Worm (Caenorhabditis elegans) whole organism, L1 larva: Measurements from ENCODE around the gene nhr-80.
A peak's percentile ranks its signal among the peaks of the same experiment; 100 is the strongest.

ENCODE experiments used
- C16A3.4 ChIP-seq: fragments of 150-350 bp; optimal IDR thresholded peaks from 2 replicates; lab custom pipeline; 2014; ENCODE audit warnings: missing biosample characterization, missing genetic modification characterization
- C34B4.2 ChIP-seq: sonication (generic microtip); optimal IDR thresholded peaks from 2 replicates; lab custom pipeline; 2017; ENCODE audit warnings: mild to moderate bottlenecking, missing genetic modification characterization, missing compliant biosample characterization
- Y116A8C.19 ChIP-seq: sonication (generic microtip); optimal IDR thresholded peaks from 2 replicates; lab custom pipeline; 2016; ENCODE audit warnings: missing compliant biosample characterization, missing genetic modification characterization, borderline replicate concordance
- ama-1 ChIP-seq: fragments of 150-350 bp; optimal IDR thresholded peaks from 2 replicates; lab custom pipeline; 2014
- blmp-1 ChIP-seq: fragments of 150-350 bp; optimal IDR thresholded peaks from 2 replicates; lab custom pipeline; 2014; ENCODE audit warnings: missing biosample characterization, missing genetic modification characterization
- ceh-63 ChIP-seq: fragments of 200-800 bp; sonication (Bioruptor generic); optimal IDR thresholded peaks from 2 replicates; lab custom pipeline; 2018; ENCODE audit warnings: mild to moderate bottlenecking, missing genetic modification characterization, missing compliant biosample characterization
- ceh-8 ChIP-seq: fragments of 200-800 bp; sonication (Bioruptor generic); optimal IDR thresholded peaks from 2 replicates; lab custom pipeline; 2018; ENCODE audit warnings: mild to moderate bottlenecking, missing genetic modification characterization, moderate library complexity, missing compliant biosample characterization
- ceh-90 ChIP-seq: sonication (generic microtip); optimal IDR thresholded peaks from 2 replicates; lab custom pipeline; 2016; ENCODE audit warnings: missing genetic modification characterization, missing compliant biosample characterization
- ces-1 ChIP-seq: fragments of 150-350 bp; optimal IDR thresholded peaks from 2 replicates; lab custom pipeline; 2014; ENCODE audit warnings: missing biosample characterization, missing genetic modification reagents, missing genetic modification characterization
- dsc-1 ChIP-seq: sonication (generic microtip); optimal IDR thresholded peaks from 2 replicates; lab custom pipeline; 2016; ENCODE audit warnings: mild to moderate bottlenecking, missing genetic modification characterization, missing compliant biosample characterization
- efl-1 ChIP-seq, 4 experiments: fragments of 150-350 bp; optimal IDR thresholded peaks in 3 of 4; peaks in 1 of 4; 1 replicate in 1 of 4; 2 replicates in 3 of 4; lab custom pipeline; 2014; ENCODE audit warnings: missing biosample characterization in 2 of 4, missing genetic modification characterization in 2 of 4, missing genetic modification reagents in 2 of 4
- egl-27 ChIP-seq, 2 experiments: fragments of 150-350 bp in 1 of 2; sonication (generic microtip); optimal IDR thresholded peaks; 3 replicates each; lab custom pipeline; 2017 to 2018; ENCODE audit warnings: missing biosample characterization in 2 of 2, missing genetic modification characterization in 2 of 2, missing genetic modification reagents in 2 of 2
- elt-2 ChIP-seq: sonication (generic microtip); optimal IDR thresholded peaks from 2 replicates; lab custom pipeline; 2016; ENCODE audit warnings: missing genetic modification characterization, mild to moderate bottlenecking, inconsistent platforms, missing compliant biosample characterization, missing genetic modification reagents
- fkh-10 ChIP-seq: sonication (generic microtip); optimal IDR thresholded peaks from 2 replicates; lab custom pipeline; 2017; ENCODE audit warnings: missing biosample characterization, missing genetic modification reagents, missing genetic modification characterization
- fkh-4 ChIP-seq: sonication (generic microtip); optimal IDR thresholded peaks from 2 replicates; lab custom pipeline; 2016; ENCODE audit warnings: missing compliant biosample characterization, missing genetic modification characterization, borderline replicate concordance
- fkh-8 ChIP-seq: sonication (generic microtip); optimal IDR thresholded peaks from 2 replicates; lab custom pipeline; 2016; ENCODE audit warnings: mild to moderate bottlenecking, missing genetic modification characterization, missing compliant biosample characterization
- hlh-17 ChIP-seq: fragments of 200-800 bp; sonication (Bioruptor generic); optimal IDR thresholded peaks from 2 replicates; lab custom pipeline; 2018; ENCODE audit warnings: missing genetic modification characterization, mild to moderate bottlenecking, missing compliant biosample characterization, moderate library complexity, borderline replicate concordance
- irx-1 ChIP-seq: sonication (generic microtip); optimal IDR thresholded peaks from 2 replicates; lab custom pipeline; 2016; ENCODE audit warnings: missing genetic modification characterization, missing compliant biosample characterization
- isw-1 ChIP-seq: fragments of 200-800 bp; sonication (Bioruptor generic); IDR thresholded peaks from 2 replicates; pipeline ENCODE4 v1.3.6; 2022; ENCODE audit warnings: missing genetic modification characterization, missing compliant biosample characterization
- jun-1 ChIP-seq: fragments of 150-350 bp; optimal IDR thresholded peaks from 2 replicates; lab custom pipeline; 2014; ENCODE audit warnings: missing biosample characterization, missing genetic modification reagents, missing genetic modification characterization
- lin-13 ChIP-seq: fragments of 150-350 bp; optimal IDR thresholded peaks from 2 replicates; lab custom pipeline; 2014; ENCODE audit warnings: missing biosample characterization, missing genetic modification reagents, missing genetic modification characterization
- lin-15B ChIP-seq: fragments of 150-350 bp; sonication (generic microtip); optimal IDR thresholded peaks from 3 replicates; lab custom pipeline; 2014; ENCODE audit warnings: missing biosample characterization, missing genetic modification characterization
- lin-35 ChIP-seq, 2 experiments: fragments of 150-350 bp; optimal IDR thresholded peaks; 2 replicates each; lab custom pipeline; 2014; ENCODE audit warnings: missing biosample characterization in 2 of 2, missing genetic modification characterization in 2 of 2, missing genetic modification reagents in 2 of 2
- lin-39 ChIP-seq: fragments of 150-350 bp; optimal IDR thresholded peaks from 2 replicates; lab custom pipeline; 2014; ENCODE audit warnings: missing biosample characterization, missing genetic modification reagents, missing genetic modification characterization
- mef-2 ChIP-seq: fragments of 150-350 bp; optimal IDR thresholded peaks from 2 replicates; lab custom pipeline; 2014; ENCODE audit warnings: missing biosample characterization, missing genetic modification characterization
- mep-1 ChIP-seq: fragments of 150-350 bp; optimal IDR thresholded peaks from 2 replicates; lab custom pipeline; 2014; ENCODE audit warnings: missing biosample characterization, missing genetic modification characterization
- nhr-11 ChIP-seq: fragments of 150-350 bp; optimal IDR thresholded peaks from 2 replicates; lab custom pipeline; 2014; ENCODE audit warnings: missing biosample characterization, missing genetic modification characterization
- nhr-19 ChIP-seq: fragments of 200-800 bp; sonication (Bioruptor generic); conservative IDR thresholded peaks from 2 replicates; pipeline ENCODE4 v1.3.6; 2022; ENCODE audit warnings: missing genetic modification characterization, missing compliant biosample characterization
- nhr-20 ChIP-seq: sonication (generic microtip); optimal IDR thresholded peaks from 2 replicates; lab custom pipeline; 2016; ENCODE audit warnings: mild to moderate bottlenecking, missing genetic modification characterization, missing compliant biosample characterization
- nhr-237 ChIP-seq: fragments of 150-350 bp; optimal IDR thresholded peaks from 2 replicates; lab custom pipeline; 2014; ENCODE audit warnings: missing biosample characterization, missing genetic modification characterization
- nhr-47 ChIP-seq: sonication (generic microtip); optimal IDR thresholded peaks from 2 replicates; lab custom pipeline; 2016; ENCODE audit warnings: mild to moderate bottlenecking, missing genetic modification characterization, moderate library complexity, missing compliant biosample characterization
- nhr-71 ChIP-seq: sonication (generic microtip); optimal IDR thresholded peaks from 2 replicates; lab custom pipeline; 2016; ENCODE audit warnings: mild to moderate bottlenecking, missing genetic modification characterization, moderate library complexity, missing compliant biosample characterization
- pag-3 ChIP-seq: sonication (generic microtip); optimal IDR thresholded peaks from 2 replicates; lab custom pipeline; 2017; ENCODE audit warnings: missing genetic modification characterization, mild to moderate bottlenecking, missing compliant biosample characterization, antibody characterized with exemption, borderline replicate concordance; ENCODE audit not compliant: insufficient read depth
- pax-3 ChIP-seq: fragments of 200-800 bp; sonication (Bioruptor generic); optimal IDR thresholded peaks from 2 replicates; lab custom pipeline; 2018; ENCODE audit warnings: mild to moderate bottlenecking, missing genetic modification characterization, moderate library complexity, missing compliant biosample characterization
- pqm-1 ChIP-seq: sonication (generic microtip); optimal IDR thresholded peaks from 3 replicates; lab custom pipeline; 2017; ENCODE audit warnings: missing biosample characterization, missing genetic modification characterization
- rnt-1 ChIP-seq: sonication (generic microtip); optimal IDR thresholded peaks from 2 replicates; lab custom pipeline; 2016; ENCODE audit warnings: mild to moderate bottlenecking, missing genetic modification characterization, moderate library complexity, missing compliant biosample characterization
- skn-1 ChIP-seq: fragments of 150-350 bp; optimal IDR thresholded peaks from 2 replicates; lab custom pipeline; 2014; ENCODE audit warnings: missing biosample characterization, missing genetic modification characterization
- snpc-4 ChIP-seq: fragments of 150-350 bp; optimal IDR thresholded peaks from 2 replicates; lab custom pipeline; 2014; ENCODE audit warnings: missing biosample characterization, missing genetic modification characterization
- sox-4 ChIP-seq: sonication (generic microtip); optimal IDR thresholded peaks from 2 replicates; lab custom pipeline; 2016; ENCODE audit warnings: missing genetic modification characterization, missing compliant biosample characterization
- sptf-1 ChIP-seq: fragments of 150-350 bp; optimal IDR thresholded peaks from 2 replicates; lab custom pipeline; 2014; ENCODE audit warnings: missing biosample characterization, missing genetic modification characterization
- sup-37 ChIP-seq: fragments of 200-800 bp; sonication (Bioruptor generic); optimal IDR thresholded peaks from 2 replicates; lab custom pipeline; 2018; ENCODE audit warnings: mild to moderate bottlenecking, missing genetic modification characterization, missing compliant biosample characterization
- tbx-2 ChIP-seq: sonication (generic microtip); optimal IDR thresholded peaks from 2 replicates; lab custom pipeline; 2016; ENCODE audit warnings: missing genetic modification characterization, missing compliant biosample characterization
- unc-130 ChIP-seq: fragments of 150-350 bp; optimal IDR thresholded peaks from 2 replicates; lab custom pipeline; 2017; ENCODE audit warnings: missing biosample characterization, missing genetic modification characterization, inconsistent platforms
- unc-30 ChIP-seq: sonication (generic microtip); optimal IDR thresholded peaks from 2 replicates; lab custom pipeline; 2017; ENCODE audit warnings: missing biosample characterization, missing genetic modification characterization
- unc-62 ChIP-seq: fragments of 150-350 bp; optimal IDR thresholded peaks from 2 replicates; lab custom pipeline; 2014; ENCODE audit warnings: missing biosample characterization, missing genetic modification reagents, missing genetic modification characterization
- vab-15 ChIP-seq: sonication (generic microtip); optimal IDR thresholded peaks from 2 replicates; lab custom pipeline; 2017; ENCODE audit warnings: missing genotype, mild to moderate bottlenecking, missing genetic modification characterization, missing compliant biosample characterization
- xbp-1 ChIP-seq: sonication (generic microtip); optimal IDR thresholded peaks from 2 replicates; lab custom pipeline; 2016; ENCODE audit warnings: missing genetic modification characterization, missing compliant biosample characterization
- zag-1 ChIP-seq: fragments of 150-350 bp; optimal IDR thresholded peaks from 2 replicates; lab custom pipeline; 2014; ENCODE audit warnings: missing biosample characterization, missing genetic modification characterization
- zip-4 ChIP-seq: fragments of 200-800 bp; sonication (Bioruptor generic); optimal IDR thresholded peaks from 2 replicates; lab custom pipeline; 2018; ENCODE audit warnings: mild to moderate bottlenecking, missing genetic modification characterization, moderate library complexity, missing compliant biosample characterization

Gene nhr-80

DNA sequence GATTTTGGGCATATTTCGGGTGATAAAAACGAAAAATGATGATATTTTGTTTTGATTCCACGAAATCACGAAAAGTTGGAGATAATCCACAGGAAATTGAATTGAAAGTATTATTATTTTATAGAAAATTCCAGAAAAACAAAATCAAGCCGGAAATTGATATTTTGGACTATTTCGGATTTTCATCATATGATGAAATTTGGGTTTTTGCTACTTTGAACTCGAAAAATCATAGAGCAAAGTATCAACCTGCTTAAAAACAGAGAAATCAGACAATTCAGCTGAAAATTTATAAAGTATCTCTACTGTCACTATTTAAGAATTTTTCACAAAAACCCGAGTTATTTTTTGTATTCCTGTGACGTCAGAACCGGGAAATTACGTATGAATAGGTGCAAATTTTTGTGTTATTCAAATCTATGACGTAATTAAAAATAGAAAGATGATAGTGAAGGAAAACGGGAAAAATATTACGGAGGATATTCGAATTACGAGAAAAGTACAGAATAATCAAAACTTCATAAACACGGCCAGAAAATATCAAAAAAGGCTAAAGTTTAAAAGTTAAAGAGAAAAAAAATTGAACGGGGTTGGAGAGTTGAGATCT lies 12.8 kb upstream of the nhr-80 start:
- TF ChIP-seq nhr-47 (peak; percentile 21), isw-1 (GFP tag; lab: Robert Waterston, UW) (no peak), dsc-1 (tag; lab: Kevin White, UChicago) (peak; percentile 47), C16A3.4 (tag; lab: Kevin White, UChicago) (no peak), fkh-8 (peak; percentile 71), lin-35 (GFP tag; optimal IDR thresholded peaks at IDR 0.05; lab: Kevin White, UChicago) (no peak), skn-1 (tag; lab: Kevin White, UChicago) (peak; percentile 35), nhr-71 (tag; lab: Kevin White, UChicago) (peak; percentile 34), Y116A8C.19 (tag; lab: Kevin White, UChicago) (no peak), fkh-4 (no peak), unc-62 (GFP tag; lab: Kevin White, UChicago) (no peak), sox-4 (tag; lab: Kevin White, UChicago) (peak; percentile 52)
- TF ChIP-seq, all 84 proteins: peak for 6

DNA sequence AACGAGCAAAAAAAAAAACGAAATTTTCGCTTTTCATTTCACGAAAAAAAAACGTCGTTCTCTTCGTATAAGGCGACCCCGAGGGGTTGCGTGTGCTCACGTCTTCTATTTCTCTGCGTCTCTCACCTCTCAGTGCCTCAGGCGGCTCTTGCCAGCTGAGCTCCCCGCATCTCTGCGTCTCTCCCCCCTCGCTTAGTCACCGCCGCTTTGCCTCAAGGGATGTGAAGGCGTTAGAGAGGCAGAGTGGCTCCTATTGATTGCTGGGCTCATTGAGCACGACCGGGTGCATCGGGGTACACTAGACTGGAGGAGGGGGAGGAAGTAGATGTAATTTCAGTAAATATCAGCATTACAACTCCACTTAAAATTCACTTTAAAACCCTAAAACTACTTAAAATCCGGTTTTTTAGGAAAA lies 10.9 kb upstream of the nhr-80 start:
- TF ChIP-seq ces-1 (GFP tag; lab: Kevin White, UChicago) (peak; percentile 32), mef-2 (tag; lab: Kevin White, UChicago) (no peak), lin-13 (GFP tag; lab: Kevin White, UChicago) (peak; percentile 30), elt-2 (tag; lab: Kevin White, UChicago) (no peak), unc-130 (no peak), ceh-90 (tag; lab: Kevin White, UChicago) (no peak), pqm-1 (no peak), ceh-8 (GFP tag; lab: Kevin White, UChicago) (peak; percentile 26), nhr-237 (tag; lab: Kevin White, UChicago) (no peak), xbp-1 (peak; percentile 52), isw-1 (GFP tag; lab: Robert Waterston, UW) (peak; percentile 53), tbx-2 (peak; percentile 65), hlh-17 (GFP tag; lab: Kevin White, UChicago) (no peak), zag-1 (tag; lab: Kevin White, UChicago) (peak; percentile 18), sup-37 (GFP tag; lab: Kevin White, UChicago) (no peak), blmp-1 (no peak), irx-1 (tag; lab: Kevin White, UChicago) (peak; percentile 15), C34B4.2 (tag; lab: Kevin White, UChicago) (no peak), zip-4 (GFP tag; lab: Kevin White, UChicago) (no peak), unc-30 (no peak), ama-1 (lab: Kevin White, UChicago) (no peak), nhr-11 (tag; lab: Kevin White, UChicago) (no peak), lin-39 (tag; lab: Kevin White, UChicago) (no peak), pag-3 (tag; lab: Kevin White, UChicago) (no peak), jun-1 (tag; lab: Kevin White, UChicago) (peak; percentile 70), vab-15 (tag; lab: Kevin White, UChicago) (no peak), egl-27 (tag; optimal IDR thresholded peaks at IDR 0.05; lab: Kevin White, UChicago) (no peak), snpc-4 (no peak), C16A3.4 (tag; lab: Kevin White, UChicago) (no peak), nhr-19 (no peak), lin-35 (GFP tag; optimal IDR thresholded peaks at IDR 0.05; lab: Kevin White, UChicago) (peak in 1 of 2 experiments; percentile 56), sptf-1 (tag; lab: Kevin White, UChicago) (no peak), fkh-8 (peak; percentile 79), Y116A8C.19 (tag; lab: Kevin White, UChicago) (no peak), rnt-1 (tag; lab: Kevin White, UChicago) (peak; percentile 61), nhr-20 (tag; lab: Kevin White, UChicago) (peak; percentile 84), fkh-10 (GFP tag; lab: Kevin White, UChicago) (peak; percentile 91), mep-1 (tag; lab: Kevin White, UChicago) (peak; percentile 20), ceh-63 (GFP tag; lab: Kevin White, UChicago) (no peak), lin-15B (tag; lab: Kevin White, UChicago) (no peak), nhr-47 (peak; percentile 84), efl-1 (optimal IDR thresholded peaks at IDR 0.05; lab: Kevin White, UChicago) (peak; percentile 54 to 61), efl-1 (GFP tag; optimal IDR thresholded peaks at IDR 0.05 in 1 of 2; lab: Kevin White, UChicago) (peak; percentile 17 to 92), pax-3 (peak; percentile 21), fkh-4 (no peak)
